Worm (Caenorhabditis elegans) whole organism, L3 larva: ENCODE measurements around the gene Y55F3C.17.

Source experiments
- R02D3.7 ChIP-seq: fragments of 150-350 bp; optimal IDR thresholded peaks from 2 replicates; lab custom pipeline; 2014; ENCODE audit warnings: missing biosample characterization, missing genetic modification characterization
- ama-1 ChIP-seq: fragments of 150-350 bp; optimal IDR thresholded peaks from 2 replicates; lab custom pipeline; 2018
- egl-27 ChIP-seq: sonication (generic microtip); optimal IDR thresholded peaks from 4 replicates; lab custom pipeline; 2017; ENCODE audit warnings: missing biosample characterization, missing genetic modification reagents, missing genetic modification characterization
- elt-3 ChIP-seq, 3 experiments: fragments of 150-350 bp in 1 of 3; sonication (generic microtip) in 2 of 3; optimal IDR thresholded peaks; 2 replicates in 2 of 3; 4 replicates in 1 of 3; lab custom pipeline; 2014 to 2017; ENCODE audit warnings: missing biosample characterization in 3 of 3, missing genetic modification characterization in 3 of 3
- fos-1 ChIP-seq: fragments of 150-350 bp; optimal IDR thresholded peaks from 2 replicates; lab custom pipeline; 2014; ENCODE audit warnings: missing biosample characterization, missing genetic modification characterization
- mdl-1 ChIP-seq: fragments of 150-350 bp; optimal IDR thresholded peaks from 2 replicates; lab custom pipeline; 2014; ENCODE audit warnings: missing biosample characterization, missing genetic modification characterization
- nhr-11 ChIP-seq: fragments of 150-350 bp; optimal IDR thresholded peaks from 2 replicates; lab custom pipeline; 2014; ENCODE audit warnings: missing biosample characterization, missing genetic modification characterization
- nhr-12 ChIP-seq: fragments of 150-350 bp; optimal IDR thresholded peaks from 2 replicates; lab custom pipeline; 2014; ENCODE audit warnings: missing biosample characterization, missing genetic modification characterization
- nhr-237 ChIP-seq: fragments of 150-350 bp; optimal IDR thresholded peaks from 2 replicates; lab custom pipeline; 2014; ENCODE audit warnings: missing biosample characterization, missing genetic modification characterization
- pha-4 ChIP-seq: fragments of 150-350 bp; optimal IDR thresholded peaks from 2 replicates; lab custom pipeline; 2014; ENCODE audit warnings: missing biosample characterization, missing genetic modification reagents, missing genetic modification characterization
- tbx-2 ChIP-seq: sonication (generic microtip); optimal IDR thresholded peaks from 2 replicates; lab custom pipeline; 2016; ENCODE audit warnings: mild to moderate bottlenecking, missing genetic modification characterization, missing compliant biosample characterization
- unc-39 ChIP-seq: sonication (generic microtip); optimal IDR thresholded peaks from 4 replicates; lab custom pipeline; 2017; ENCODE audit warnings: missing biosample characterization, missing genetic modification characterization

DNA sequence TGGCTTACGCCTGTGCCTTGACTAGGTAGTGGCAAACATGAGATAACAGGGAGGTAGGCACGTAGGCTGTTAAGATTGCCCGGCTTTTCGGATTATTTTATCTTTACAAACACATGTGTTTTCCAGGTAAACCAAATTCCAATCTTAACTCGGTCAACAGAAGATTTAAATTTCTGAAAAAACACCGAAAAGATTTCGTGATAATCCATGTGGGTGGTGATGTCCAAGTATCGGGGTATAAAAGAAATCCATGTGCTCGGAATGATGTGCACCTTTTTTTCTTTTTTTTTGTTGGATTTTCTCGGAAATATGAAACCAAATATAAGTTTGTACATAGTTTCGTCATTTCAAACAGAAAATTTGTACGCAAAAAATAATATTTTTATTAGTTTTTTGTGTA lies 54.7 kb downstream of the Y55F3C.17 start:
- TF ChIP-seq nhr-12 (tag; lab: Kevin White, UChicago) (no peak), nhr-237 (tag; lab: Kevin White, UChicago) (no peak), fos-1 (tag; lab: Kevin White, UChicago) (no peak), ama-1 (lab: Kevin White, UChicago) (no peak), tbx-2 (tag; lab: Kevin White, UChicago) (no peak), R02D3.7 (tag; lab: Kevin White, UChicago) (no peak), unc-39 (no peak), mdl-1 (tag; lab: Kevin White, UChicago) (no peak), egl-27 (tag; lab: Kevin White, UChicago) (no peak), pha-4 (no peak), elt-3 (tag; optimal IDR thresholded peaks at IDR 0.05; lab: Kevin White, UChicago) (no peak), nhr-11 (tag; lab: Kevin White, UChicago) (no peak)
